Fruit fly (Drosophila melanogaster): ENCODE data around the gene tzn.

- TF ChIP-seq rn (GFP tag; IDR thresholded peaks at IDR 0.05) (no peak), CG9948 (tag; optimal IDR thresholded peaks at IDR 0.05) (no peak), CG32121 (GFP tag; IDR thresholded peaks at IDR 0.05) (no peak), Pif1A (GFP tag; optimal IDR thresholded peaks at IDR 0.05) (no peak), CG14655 (GFP tag; optimal IDR thresholded peaks at IDR 0.05) (no peak), CG8159 (tag; optimal IDR thresholded peaks at IDR 0.05) (no peak), fd96Ca (GFP tag; IDR thresholded peaks at IDR 0.05) (no peak), D1 (tag; optimal IDR thresholded peaks at IDR 0.05) (no peak), CG17806 (tag; optimal IDR thresholded peaks at IDR 0.05) (no peak)
Measured at dm6 chr3L:20796757-20797156, 1.7 kb upstream of the tzn start.
